Fruit fly (Drosophila melanogaster): ENCODE data around the gene ex.

- TF ChIP-seq Myc (optimal IDR thresholded peaks at IDR 0.05) (no peak), psq (optimal IDR thresholded peaks at IDR 0.05) (no peak), insv (optimal IDR thresholded peaks at IDR 0.05) (no peak), Sin3A (optimal IDR thresholded peaks at IDR 0.05) (no peak), ttk (optimal IDR thresholded peaks at IDR 0.05) (no peak)
Measured at dm6 chr2L:475920-476319, 44.9 kb downstream of the ex start, which contains the start of gene ush.
